Worm (Caenorhabditis elegans) whole organism, L1 larva: ENCODE data around the gene droe-4.
A peak's percentile ranks its signal among the peaks of the same experiment; 100 is the strongest.

ENCODE experiments used
- mef-2 ChIP-seq: fragments of 150-350 bp; optimal IDR thresholded peaks from 2 replicates; lab custom pipeline; 2014; ENCODE audit warnings: missing biosample characterization, missing genetic modification characterization
- nhr-77 ChIP-seq: fragments of 150-350 bp; optimal IDR thresholded peaks from 2 replicates; lab custom pipeline; 2014; ENCODE audit warnings: missing biosample characterization, missing genetic modification characterization
- pqm-1 ChIP-seq: sonication (generic microtip); optimal IDR thresholded peaks from 3 replicates; lab custom pipeline; 2017; ENCODE audit warnings: missing biosample characterization, missing genetic modification characterization
- sox-4 ChIP-seq: sonication (generic microtip); optimal IDR thresholded peaks from 2 replicates; lab custom pipeline; 2016; ENCODE audit warnings: missing genetic modification characterization, missing compliant biosample characterization

- TF ChIP-seq pqm-1 (no peak), nhr-77 (tag; lab: Kevin White, UChicago) (peak; percentile 59), mef-2 (tag; lab: Kevin White, UChicago) (no peak), sox-4 (tag; lab: Kevin White, UChicago) (peak; percentile 41)
Measured at ce11 chrV:14012002-14012554, 19.6 kb downstream of the droe-4 start, which contains the start of the genes ddx-17 and aip-1.
